Worm (Caenorhabditis elegans) whole organism, young adult: ENCODE data around the gene irld-47.

Experiments used
- F10E7.11 ChIP-seq: sonication (generic microtip); optimal IDR thresholded peaks from 2 replicates; lab custom pipeline; 2017; ENCODE audit warnings: mild to moderate bottlenecking, missing genetic modification characterization, moderate library complexity, missing compliant biosample characterization
- F37B4.10 ChIP-seq: fragments of 200-800 bp; sonication (Bioruptor generic); IDR thresholded peaks from 2 replicates; pipeline ENCODE4 v1.3.6; 2022; ENCODE audit warnings: missing genetic modification characterization, missing compliant biosample characterization
- akir-1 ChIP-seq: fragments of 200-800 bp; sonication (Bioruptor generic); optimal IDR thresholded peaks from 2 replicates; lab custom pipeline; 2018; ENCODE audit warnings: mild to moderate bottlenecking, missing genetic modification characterization, moderate library complexity, missing compliant biosample characterization
- fkh-3 ChIP-seq: sonication (generic microtip); optimal IDR thresholded peaks from 2 replicates; lab custom pipeline; 2016; ENCODE audit warnings: mild to moderate bottlenecking, missing genetic modification characterization, missing compliant biosample characterization
- him-1 ChIP-seq: sonication (generic microtip); optimal IDR thresholded peaks from 2 replicates; lab custom pipeline; 2016; ENCODE audit warnings: missing genotype, missing genetic modification reagents, missing genetic modification characterization, missing compliant biosample characterization
- hrde-1 ChIP-seq: sonication (generic microtip); optimal IDR thresholded peaks from 2 replicates; lab custom pipeline; 2016; ENCODE audit warnings: missing genetic modification characterization, mild to moderate bottlenecking, missing compliant biosample characterization, moderate library complexity, missing genotype, missing genetic modification reagents, borderline replicate concordance
- snpc-4 ChIP-seq, 5 experiments: fragments of 150-350 bp in 1 of 5; sonication (generic microtip) in 4 of 5; optimal IDR thresholded peaks; 2 replicates each; lab custom pipeline; 2014 to 2018; ENCODE audit warnings: missing genetic modification characterization in 5 of 5, missing biosample characterization in 3 of 5, antibody characterized with exemption in 2 of 5, mild to moderate bottlenecking in 2 of 5, missing compliant biosample characterization in 2 of 5, missing genotype in 2 of 5, moderate library complexity in 2 of 5, missing genetic modification reagents in 1 of 5

DNA sequence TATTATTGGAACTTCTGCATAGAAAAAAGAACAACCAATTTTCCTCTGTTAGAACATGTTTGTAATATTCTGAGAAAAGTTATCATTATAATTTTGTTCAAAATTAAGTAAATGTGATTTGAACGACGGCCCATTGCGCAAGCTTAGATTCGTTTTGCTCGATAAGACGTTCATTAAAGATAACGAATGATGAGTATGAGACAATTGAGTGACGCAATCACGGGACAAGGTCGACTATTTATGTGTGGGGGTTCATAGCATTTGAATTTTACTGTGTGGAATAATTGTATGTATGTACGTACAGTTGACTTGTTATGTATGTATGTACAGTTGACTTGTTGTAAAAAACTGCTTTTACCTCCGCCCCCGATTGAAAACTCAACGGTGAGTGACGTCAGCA, 3.0 kb downstream of the irld-47 start:
- TF ChIP-seq akir-1 (no peak), F10E7.11 (tag; lab: Kevin White, UChicago) (no peak), F37B4.10 (GFP tag; lab: Robert Waterston, UW) (no peak), fkh-3 (tag; lab: Kevin White, UChicago) (no peak), snpc-4 (GFP tag; optimal IDR thresholded peaks at IDR 0.05; lab: Kevin White, UChicago) (no peak), snpc-4 (tag; optimal IDR thresholded peaks at IDR 0.05; lab: Kevin White, UChicago) (no peak), hrde-1 (tag; lab: Kevin White, UChicago) (no peak), him-1 (no peak)
